Worm (Caenorhabditis elegans) whole organism, L4 larva: Measurements from ENCODE around the gene sup-18.
A peak's percentile ranks its signal among the peaks of the same experiment; 100 is the strongest.

ENCODE experiments used
- T26A8.4 ChIP-seq: fragments of 200-800 bp; sonication (Bioruptor generic); IDR thresholded peaks from 2 replicates; pipeline ENCODE4 v1.3.6; 2022; ENCODE audit warnings: missing genetic modification characterization, missing compliant biosample characterization
- Y48G9A.11 ChIP-seq: fragments of 200-800 bp; sonication (Bioruptor generic); IDR thresholded peaks from 2 replicates; pipeline ENCODE4 v1.3.6; 2022; ENCODE audit warnings: missing genetic modification reagents, missing genetic modification characterization, missing compliant biosample characterization
- ZK546.5 ChIP-seq, 2 experiments: sonication (generic microtip); optimal IDR thresholded peaks; 2 replicates each; lab custom pipeline; 2017; ENCODE audit warnings: missing biosample characterization in 2 of 2, missing genetic modification characterization in 2 of 2
- dmd-8 ChIP-seq: fragments of 200-800 bp; sonication (Bioruptor generic); IDR thresholded peaks from 2 replicates; pipeline ENCODE4 v1.3.6; 2022; ENCODE audit warnings: missing genetic modification characterization, missing compliant biosample characterization
- dve-1 ChIP-seq: sonication (generic microtip); optimal IDR thresholded peaks from 2 replicates; lab custom pipeline; 2017; ENCODE audit warnings: antibody characterized with exemption, mild to moderate bottlenecking, missing genetic modification characterization, missing compliant biosample characterization; ENCODE audit not compliant: insufficient read depth
- fkh-10 ChIP-seq: fragments of 150-350 bp; optimal IDR thresholded peaks from 2 replicates; lab custom pipeline; 2014; ENCODE audit warnings: missing biosample characterization, missing genetic modification reagents, missing genetic modification characterization
- nhr-11 ChIP-seq: fragments of 150-350 bp; optimal IDR thresholded peaks from 2 replicates; lab custom pipeline; 2014; ENCODE audit warnings: missing biosample characterization, missing genetic modification characterization
- nhr-111 ChIP-seq: fragments of 200-800 bp; sonication (Bioruptor generic); optimal IDR thresholded peaks from 2 replicates; lab custom pipeline; 2018; ENCODE audit warnings: mild to moderate bottlenecking, missing genetic modification characterization, missing compliant biosample characterization
- nhr-28 ChIP-seq: fragments of 150-350 bp; optimal IDR thresholded peaks from 2 replicates; lab custom pipeline; 2014; ENCODE audit warnings: missing biosample characterization, missing genetic modification characterization
- nhr-76 ChIP-seq: fragments of 150-350 bp; optimal IDR thresholded peaks from 2 replicates; lab custom pipeline; 2014; ENCODE audit warnings: missing biosample characterization, missing genetic modification characterization
- pha-4 ChIP-seq, 2 experiments: fragments of 150-350 bp in 1 of 2; fragments of 200-800 bp in 1 of 2; sonication (Bioruptor generic) in 1 of 2; IDR thresholded peaks in 1 of 2; optimal IDR thresholded peaks in 1 of 2; 2 replicates each; pipeline versions ENCODE4 v1.3.6 to Lab custom; 2014 to 2022; ENCODE audit warnings: missing genetic modification characterization in 2 of 2, missing genetic modification reagents in 2 of 2, missing biosample characterization in 1 of 2, missing compliant biosample characterization in 1 of 2
- sdz-12 ChIP-seq: fragments of 200-800 bp; sonication (Bioruptor generic); optimal IDR thresholded peaks from 2 replicates; lab custom pipeline; 2018; ENCODE audit warnings: mild to moderate bottlenecking, missing genetic modification characterization, missing compliant biosample characterization
- unc-130 ChIP-seq: sonication (generic microtip); optimal IDR thresholded peaks from 2 replicates; lab custom pipeline; 2016; ENCODE audit warnings: missing genetic modification reagents, missing genetic modification characterization, missing compliant biosample characterization
- unc-62 ChIP-seq, 3 experiments: fragments of 150-350 bp in 1 of 3; sonication (generic microtip); optimal IDR thresholded peaks in 2 of 3; peaks in 1 of 3; 1 replicate in 1 of 3; 2 replicates in 2 of 3; lab custom pipeline; 2014 to 2017; ENCODE audit warnings: missing biosample characterization in 3 of 3, missing genetic modification characterization in 3 of 3, missing genetic modification reagents in 3 of 3, missing genotype in 1 of 3

- TF ChIP-seq dve-1 (tag; lab: Kevin White, UChicago) (no peak), nhr-28 (tag; lab: Kevin White, UChicago) (no peak), nhr-111 (GFP tag; lab: Kevin White, UChicago) (no peak), pha-4 (GFP tag; IDR thresholded peaks at IDR 0.05; lab: Robert Waterston, UW) (no peak), pha-4 (tag; optimal IDR thresholded peaks at IDR 0.05; lab: Kevin White, UChicago) (no peak), T26A8.4 (no peak), dmd-8 (GFP tag; lab: Robert Waterston, UW) (no peak), Y48G9A.11 (GFP tag; lab: Robert Waterston, UW) (no peak), unc-62 (GFP tag; optimal IDR thresholded peaks at IDR 0.05 in 1 of 2; lab: Kevin White, UChicago) (no peak), unc-62 (tag; optimal IDR thresholded peaks at IDR 0.05; lab: Kevin White, UChicago) (no peak), sdz-12 (no peak), nhr-76 (tag; lab: Kevin White, UChicago) (no peak), ZK546.5 (tag; optimal IDR thresholded peaks at IDR 0.05; lab: Kevin White, UChicago) (no peak), unc-130 (GFP tag; lab: Kevin White, UChicago) (peak; percentile 78), fkh-10 (GFP tag; lab: Kevin White, UChicago) (no peak), nhr-11 (tag; lab: Kevin White, UChicago) (no peak)
These were observed 20.2 kb downstream of the sup-18 start, which contains the start of the genes coq-5 and ufm-1 for ce11 chrIII:7858407-7859029.
